Worm (Caenorhabditis elegans) whole organism, early embryonic: Measurements from ENCODE around the gene B0228.9.

Experiments
- B0310.2 ChIP-seq: sonication (generic microtip); optimal IDR thresholded peaks from 2 replicates; lab custom pipeline; 2016; ENCODE audit warnings: mild to moderate bottlenecking, missing genetic modification characterization, missing compliant biosample characterization
- F13C5.2 ChIP-seq: sonication (generic microtip); optimal IDR thresholded peaks from 2 replicates; lab custom pipeline; 2017; ENCODE audit warnings: mild to moderate bottlenecking, missing genetic modification characterization, inconsistent platforms, missing compliant biosample characterization
- aly-1 ChIP-seq: sonication (generic microtip); optimal IDR thresholded peaks from 2 replicates; lab custom pipeline; 2016; ENCODE audit warnings: missing genetic modification characterization, missing compliant biosample characterization
- ama-1 ChIP-seq: fragments of 150-350 bp; optimal IDR thresholded peaks from 2 replicates; lab custom pipeline; 2014
- ceh-13 ChIP-seq: fragments of 200-800 bp; sonication (Bioruptor generic); optimal IDR thresholded peaks from 2 replicates; lab custom pipeline; 2018; ENCODE audit warnings: mild to moderate bottlenecking, missing genetic modification characterization, missing compliant biosample characterization
- ceh-36 ChIP-seq: sonication (generic microtip); optimal IDR thresholded peaks from 2 replicates; lab custom pipeline; 2016; ENCODE audit warnings: missing genetic modification characterization, inconsistent platforms, missing compliant biosample characterization
- ets-7 ChIP-seq: sonication (generic microtip); optimal IDR thresholded peaks from 2 replicates; lab custom pipeline; 2016; ENCODE audit warnings: missing genotype, missing genetic modification characterization, missing compliant biosample characterization
- flt-1 ChIP-seq: fragments of 200-800 bp; sonication (Bioruptor generic); IDR thresholded peaks from 2 replicates; pipeline ENCODE4 v1.3.6; 2022; ENCODE audit warnings: missing genetic modification characterization, missing compliant biosample characterization
- hmbx-1 ChIP-seq: sonication (generic microtip); optimal IDR thresholded peaks from 2 replicates; lab custom pipeline; 2016; ENCODE audit warnings: mild to moderate bottlenecking, missing genetic modification characterization, missing compliant biosample characterization
- hmg-4 ChIP-seq: fragments of 200-800 bp; sonication (Bioruptor generic); optimal IDR thresholded peaks from 2 replicates; lab custom pipeline; 2018; ENCODE audit warnings: mild to moderate bottlenecking, missing genetic modification characterization, missing compliant biosample characterization
- hnd-1 ChIP-seq: sonication (generic microtip); optimal IDR thresholded peaks from 2 replicates; lab custom pipeline; 2016; ENCODE audit warnings: missing genetic modification characterization, missing compliant biosample characterization
- pes-1 ChIP-seq: fragments of 200-800 bp; sonication (Bioruptor generic); IDR thresholded peaks from 2 replicates; pipeline ENCODE4 v1.3.6; 2022; ENCODE audit warnings: missing genetic modification reagents, missing genetic modification characterization, missing compliant biosample characterization
- scrt-1 ChIP-seq: fragments of 200-800 bp; sonication (Bioruptor generic); IDR thresholded peaks from 2 replicates; pipeline ENCODE4 v1.3.6; 2022; ENCODE audit warnings: missing genetic modification characterization, missing compliant biosample characterization
- sea-1 ChIP-seq: fragments of 200-800 bp; sonication (Bioruptor generic); conservative IDR thresholded peaks from 2 replicates; pipeline ENCODE4 v1.3.6; 2022; ENCODE audit warnings: missing genetic modification characterization, missing compliant biosample characterization
- tbx-11 ChIP-seq: fragments of 200-800 bp; sonication (Bioruptor generic); IDR thresholded peaks from 2 replicates; pipeline ENCODE4 v1.3.6; 2022; ENCODE audit warnings: missing genetic modification characterization, missing compliant biosample characterization
- tbx-37 ChIP-seq: fragments of 200-800 bp; sonication (Bioruptor generic); conservative IDR thresholded peaks from 2 replicates; pipeline ENCODE4 v1.3.6; 2022; ENCODE audit warnings: missing genetic modification reagents, missing genetic modification characterization, missing compliant biosample characterization
- tra-4 ChIP-seq: sonication (generic microtip); optimal IDR thresholded peaks from 2 replicates; lab custom pipeline; 2017; ENCODE audit warnings: missing genetic modification characterization, missing compliant biosample characterization

Gene B0228.9

ce11 chrII:7794222-7794621 lies 30.8 kb upstream of the B0228.9 start, which contains the start of gene glr-4:
Gene glr-4 (minus strand): TSS chrII:7794322.
- TF ChIP-seq aly-1 (tag; lab: Kevin White, UChicago): no peak
- TF ChIP-seq F13C5.2 (tag; lab: Kevin White, UChicago): no peak
- TF ChIP-seq pes-1: no peak

- TF ChIP-seq aly-1 (tag; lab: Kevin White, UChicago) (no peak), ceh-13 (no peak)
These were observed 29.0 kb upstream of the B0228.9 start for ce11 chrII:7792514-7792913.

DNA sequence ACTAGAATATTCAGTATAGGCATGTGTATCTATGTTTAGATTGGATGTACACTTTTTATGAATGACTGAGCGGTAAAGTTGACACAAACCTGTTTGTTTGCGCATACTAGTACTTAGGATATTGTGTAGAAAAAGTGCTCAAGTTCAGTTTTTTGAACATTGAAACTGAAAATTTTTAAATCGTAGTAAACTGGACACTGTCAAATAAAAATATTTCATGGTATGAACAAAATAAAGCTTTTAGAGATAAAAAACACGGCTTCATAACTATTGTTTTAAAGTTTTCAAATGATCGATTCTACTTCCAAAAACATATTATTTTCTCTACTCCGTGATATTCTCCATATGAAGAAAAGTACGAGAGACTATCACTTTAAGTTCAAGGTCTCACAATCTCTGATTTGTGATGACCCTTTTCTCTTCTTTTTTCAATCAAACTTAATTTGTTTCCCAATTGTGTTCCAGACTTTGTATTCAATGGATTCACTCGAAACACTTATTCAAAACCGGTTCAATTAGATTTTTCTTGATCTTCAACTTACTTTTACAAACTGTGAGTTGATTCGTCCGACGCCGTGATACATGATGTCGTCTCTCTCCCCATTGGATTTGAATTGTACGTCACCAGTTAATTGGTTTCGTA lies 28.1 kb upstream of the B0228.9 start:
- TF ChIP-seq B0310.2 (tag; lab: Kevin White, UChicago) (no peak), tbx-37 (GFP tag; lab: Robert Waterston, UW) (no peak), ets-7 (tag; lab: Kevin White, UChicago) (no peak)

DNA sequence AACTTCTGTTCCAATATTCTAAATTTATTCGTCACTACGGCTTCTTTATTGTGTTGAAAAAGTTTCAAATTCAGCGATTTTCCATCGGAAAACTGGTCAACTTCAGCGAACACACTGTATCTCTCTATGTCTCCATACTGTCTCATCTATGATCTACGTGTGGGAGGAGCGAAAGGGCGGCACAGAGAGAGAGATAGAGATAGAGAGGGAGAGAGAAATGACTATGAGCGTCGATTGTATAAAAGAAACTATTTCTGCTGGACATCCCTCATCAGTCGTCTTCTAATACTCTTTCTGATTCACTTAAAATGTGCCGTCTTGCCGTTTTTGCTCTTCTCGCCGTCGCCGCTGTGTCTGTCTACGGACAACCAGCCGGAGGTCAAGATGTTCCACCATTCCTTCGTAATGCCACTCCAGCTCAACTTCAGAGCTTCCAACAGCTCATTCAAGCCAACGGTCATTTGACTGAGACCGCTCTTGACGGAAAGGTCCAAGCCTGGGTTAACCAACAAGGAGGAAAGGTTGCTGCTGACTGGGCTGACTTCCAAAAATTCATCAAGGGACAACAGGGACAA lies 26.9 kb upstream of the B0228.9 start, which contains the start of gene srlf-1:
Gene srlf-1, plus strand, starts transcription at position 268 of the 575 bp plus-strand sequence.
- TF ChIP-seq ama-1 (lab: Kevin White, UChicago) (peak; percentile 68), aly-1 (tag; lab: Kevin White, UChicago) (no peak)

- no peak for TF ChIP-seq aly-1 (tag; lab: Kevin White, UChicago)
- TF ChIP-seq ceh-13: no peak
- no peak for TF ChIP-seq tbx-11 (GFP tag; lab: Robert Waterston, UW)
- TF ChIP-seq ceh-36 (tag; lab: Kevin White, UChicago): no peak
- no peak for TF ChIP-seq F13C5.2 (tag; lab: Kevin White, UChicago)
- TF ChIP-seq hmbx-1 (tag; lab: Kevin White, UChicago): no peak
- TF ChIP-seq ets-7 (tag; lab: Kevin White, UChicago): no peak
- TF ChIP-seq sea-1 (GFP tag; lab: Robert Waterston, UW): no peak
- TF ChIP-seq scrt-1 (GFP tag; lab: Robert Waterston, UW): no peak
- no peak for TF ChIP-seq flt-1 (GFP tag; lab: Robert Waterston, UW)
- no peak for TF ChIP-seq B0310.2 (tag; lab: Kevin White, UChicago)
- TF ChIP-seq ama-1 (lab: Kevin White, UChicago): no peak
- no peak for TF ChIP-seq pes-1
- TF ChIP-seq hnd-1 (tag; lab: Kevin White, UChicago): no peak
- TF ChIP-seq hmg-4 (GFP tag; lab: Kevin White, UChicago): no peak
- TF ChIP-seq tra-4 (tag; lab: Kevin White, UChicago): no peak
- TF ChIP-seq tbx-37 (GFP tag; lab: Robert Waterston, UW): no peak
These were observed 26.1 kb upstream of the B0228.9 start for ce11 chrII:7789605-7790004.

DNA sequence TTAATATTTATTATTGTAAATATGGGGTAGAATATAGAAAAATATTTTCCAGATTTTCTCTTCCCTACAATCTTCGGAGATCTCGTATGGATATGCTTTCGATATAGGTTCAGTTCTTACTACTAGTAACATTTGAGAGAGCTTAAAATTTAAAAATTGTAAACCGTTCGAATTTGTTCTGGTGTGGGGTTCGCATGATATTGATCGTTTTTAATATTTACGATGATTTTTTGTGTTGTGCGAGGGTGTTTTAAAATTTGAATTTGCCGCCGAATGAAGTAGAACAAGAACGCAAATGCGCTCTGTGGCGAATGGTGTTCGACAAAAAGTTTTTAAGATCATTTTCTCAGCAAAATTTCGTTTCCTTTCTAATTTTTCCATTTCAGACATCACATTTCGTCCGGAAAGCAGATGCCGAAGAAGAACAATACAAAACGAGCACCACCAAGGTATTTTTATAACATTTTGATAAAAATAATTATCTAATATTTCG lies 20.0 kb upstream of the B0228.9 start, which contains the start of gene skr-17:
Gene skr-17, plus strand, starts transcription at position 51 of the 493 bp plus-strand sequence.
- TF ChIP-seq sea-1 (GFP tag; lab: Robert Waterston, UW): no peak
- TF ChIP-seq F13C5.2 (tag; lab: Kevin White, UChicago): no peak
- no peak for TF ChIP-seq ama-1 (lab: Kevin White, UChicago)
- no peak for TF ChIP-seq aly-1 (tag; lab: Kevin White, UChicago)
- no peak for TF ChIP-seq ets-7 (tag; lab: Kevin White, UChicago)
- TF ChIP-seq hmbx-1 (tag; lab: Kevin White, UChicago): no peak
- TF ChIP-seq flt-1 (GFP tag; lab: Robert Waterston, UW): no peak
- TF ChIP-seq tbx-11 (GFP tag; lab: Robert Waterston, UW): no peak
- TF ChIP-seq pes-1: no peak
- TF ChIP-seq ceh-36 (tag; lab: Kevin White, UChicago): no peak
- TF ChIP-seq hmg-4 (GFP tag; lab: Kevin White, UChicago): no peak
- no peak for TF ChIP-seq hnd-1 (tag; lab: Kevin White, UChicago)
- no peak for TF ChIP-seq scrt-1 (GFP tag; lab: Robert Waterston, UW)
- no peak for TF ChIP-seq ceh-13
- no peak for TF ChIP-seq tra-4 (tag; lab: Kevin White, UChicago)
- no peak for TF ChIP-seq B0310.2 (tag; lab: Kevin White, UChicago)
- TF ChIP-seq tbx-37 (GFP tag; lab: Robert Waterston, UW): no peak

ce11 chrII:7781102-7781616 lies 17.7 kb upstream of the B0228.9 start, which contains the start of the genes snpc-1.1 and spdl-1:
Gene snpc-1.1 (minus strand): TSS chrII:7781301.
Gene spdl-1 (plus strand): TSS chrII:7781566.
- no peak for TF ChIP-seq ets-7 (tag; lab: Kevin White, UChicago)

ce11 chrII:7778273-7778672 lies 14.8 kb upstream of the B0228.9 start:
- TF ChIP-seq hmbx-1 (tag; lab: Kevin White, UChicago): no peak
- TF ChIP-seq aly-1 (tag; lab: Kevin White, UChicago): no peak
- TF ChIP-seq hnd-1 (tag; lab: Kevin White, UChicago): no peak
- no peak for TF ChIP-seq scrt-1 (GFP tag; lab: Robert Waterston, UW)
